Fruit fly (Drosophila melanogaster): Measurements from ENCODE around the gene CG14323.

DNA sequence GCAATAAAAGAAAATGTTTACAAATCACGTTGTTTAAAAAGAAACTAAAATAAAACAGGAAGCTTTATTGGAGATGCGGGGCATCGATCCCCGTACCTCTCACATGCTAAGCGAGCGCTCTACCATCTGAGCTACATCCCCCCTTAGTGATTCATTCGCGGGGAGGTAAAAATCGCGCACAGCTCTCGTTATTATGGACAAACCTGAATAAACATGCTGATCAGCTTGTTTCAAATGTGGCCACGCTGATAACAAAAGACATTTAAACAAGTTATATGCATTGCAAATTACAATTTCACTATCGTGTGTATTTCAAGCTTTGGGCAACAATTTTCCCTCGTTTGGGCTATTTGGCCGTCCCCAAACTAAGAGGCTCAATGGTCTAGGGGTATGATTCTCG lies 23.3 kb upstream of the CG14323 start:
- TF ChIP-seq OdsH (GFP tag; optimal IDR thresholded peaks at IDR 0.05) (no peak), CG10631 (GFP tag; optimal IDR thresholded peaks at IDR 0.05) (no peak), lz (GFP tag; optimal IDR thresholded peaks at IDR 0.05) (no peak), CG4318 (GFP tag; optimal IDR thresholded peaks at IDR 0.05) (no peak), CG1621 (tag; optimal IDR thresholded peaks at IDR 0.05) (no peak), CG15336 (GFP tag; IDR thresholded peaks at IDR 0.05) (no peak), dac (GFP tag; optimal IDR thresholded peaks at IDR 0.05) (no peak), CG6808 (GFP tag; optimal IDR thresholded peaks at IDR 0.05) (no peak), Sox14 (GFP tag; optimal IDR thresholded peaks at IDR 0.05) (no peak), Sox102F (GFP tag; optimal IDR thresholded peaks at IDR 0.05) (no peak)

Measured in whole organism, prepupa.